Fruit fly (Drosophila melanogaster): ENCODE results near the gene CG6678.

DNA sequence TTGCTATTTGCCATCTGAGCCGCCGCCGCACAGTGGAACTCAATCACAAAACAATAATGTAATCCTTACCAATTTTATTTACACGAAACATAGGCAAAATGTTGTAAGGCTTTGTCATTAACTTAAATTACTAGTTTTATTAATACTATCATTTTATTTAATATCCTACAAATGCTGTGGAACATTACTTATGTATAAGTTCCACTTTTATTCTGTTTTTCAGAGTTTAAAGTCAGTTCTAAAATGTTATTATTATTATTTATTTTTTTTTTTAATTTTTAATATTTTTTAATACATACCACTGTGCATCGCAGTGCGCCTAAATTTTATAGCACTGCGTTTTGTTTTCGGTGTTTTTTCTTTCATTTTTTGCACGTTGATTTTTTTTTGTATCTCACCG, 44.5 kb downstream of the CG6678 start:
- TF ChIP-seq Sin3A (optimal IDR thresholded peaks at IDR 0.05): no peak
- no peak for TF ChIP-seq ttk (optimal IDR thresholded peaks at IDR 0.05)
- no peak for TF ChIP-seq psq (optimal IDR thresholded peaks at IDR 0.05)
- no peak for TF ChIP-seq insv (optimal IDR thresholded peaks at IDR 0.05)
- TF ChIP-seq h (optimal IDR thresholded peaks at IDR 0.05): no peak
